Fruit fly (Drosophila melanogaster) Kc167 (cell line): ENCODE data around the gene CG31922.

Experiments
- Myc ChIP-seq: fragments of >200 bp; optimal IDR thresholded peaks from 2 replicates; lab custom pipeline; 2017; ENCODE audit warnings: missing external identifiers
- h ChIP-seq: fragments of >200 bp; optimal IDR thresholded peaks from 3 replicates; lab custom pipeline; 2018; ENCODE audit warnings: missing external identifiers
- insv ChIP-seq: fragments of >200 bp; optimal IDR thresholded peaks from 3 replicates; lab custom pipeline; 2018; ENCODE audit warnings: missing external identifiers
- psq ChIP-seq: fragments of >200 bp; optimal IDR thresholded peaks from 2 replicates; lab custom pipeline; 2017; ENCODE audit warnings: missing external identifiers
- ttk ChIP-seq: sonication (Bioruptor generic); optimal IDR thresholded peaks from 2 replicates; lab custom pipeline; 2017; ENCODE audit warnings: missing external identifiers

- no peak for TF ChIP-seq psq
- no peak for TF ChIP-seq insv (lab: Kevin White, UChicago)
- TF ChIP-seq Myc (lab: Kevin White, UChicago): no peak
- TF ChIP-seq h (lab: Kevin White, UChicago): no peak
- no peak for TF ChIP-seq ttk (lab: Kevin White, UChicago)
Observed at dm6 chr2L:1169867-1170415, at the start of gene CG31922, which contains the start of gene Plap.
